Fruit fly (Drosophila melanogaster): ENCODE measurements around the gene Rbf2.

The Rbf2 gene

dm6 chr3R:15972298-15972978 lies 7.2 kb downstream of the Rbf2 start, which contains the start of gene mor:
Gene mor (minus strand): TSS chr3R:15972913.
- TF ChIP-seq kay (GFP tag; ENCODE audit: borderline replicate concordance): no peak
- TF ChIP-seq pad (GFP tag; optimal IDR thresholded peaks at IDR 0.05): peak; percentile 17
- TF ChIP-seq Clk (GFP tag; optimal IDR thresholded peaks at IDR 0.05): no peak

dm6 chr3R:15972979-15973486 lies 7.8 kb downstream of the Rbf2 start, which contains the start of gene Hel89B:
Gene Hel89B (plus strand): TSS chr3R:15973298.
- TF ChIP-seq kay (GFP tag; ENCODE audit: borderline replicate concordance): no peak
- no peak for TF ChIP-seq cnc (optimal IDR thresholded peaks at IDR 0.05)
- TF ChIP-seq CG7101 (tag; optimal IDR thresholded peaks at IDR 0.05): peak; percentile 50
- no peak for TF ChIP-seq CG12768 (GFP tag; optimal IDR thresholded peaks at IDR 0.05)
- TF ChIP-seq CG11617 (GFP tag; optimal IDR thresholded peaks at IDR 0.05): peak; percentile 54
- TF ChIP-seq CG14711 (tag; optimal IDR thresholded peaks at IDR 0.05): peak; percentile 33
- peak; percentile 4 for TF ChIP-seq CG7045 (GFP tag; optimal IDR thresholded peaks at IDR 0.05)
- TF ChIP-seq bab1 (GFP tag; optimal IDR thresholded peaks at IDR 0.05): peak; percentile 56
- TF ChIP-seq tj (GFP tag; optimal IDR thresholded peaks at IDR 0.05): peak; percentile 45
- no peak for TF ChIP-seq pad (GFP tag; optimal IDR thresholded peaks at IDR 0.05)
- peak; percentile 9 for TF ChIP-seq ovo (GFP tag; optimal IDR thresholded peaks at IDR 0.05)
- TF ChIP-seq Mnt (GFP tag; optimal IDR thresholded peaks at IDR 0.05): peak; percentile 59
- TF ChIP-seq Hr96 (GFP tag; optimal IDR thresholded peaks at IDR 0.05): peak; percentile 57
- peak; percentile 89 for TF ChIP-seq toe (GFP tag; optimal IDR thresholded peaks at IDR 0.05)
- TF ChIP-seq cic (GFP tag; optimal IDR thresholded peaks at IDR 0.05): no peak
- TF ChIP-seq Crg-1 (GFP tag; optimal IDR thresholded peaks at IDR 0.05): no peak
- TF ChIP-seq Clk (GFP tag; optimal IDR thresholded peaks at IDR 0.05): no peak
- TF ChIP-seq CG33017 (tag; optimal IDR thresholded peaks at IDR 0.05): peak; percentile 23
- TF ChIP-seq CG5204 (GFP tag; optimal IDR thresholded peaks at IDR 0.05): peak; percentile 78
- TF ChIP-seq CG1620 (GFP tag; optimal IDR thresholded peaks at IDR 0.05): peak; percentile 52

- no peak for TF ChIP-seq kay (GFP tag; ENCODE audit: borderline replicate concordance)
- peak; percentile 82 for TF ChIP-seq pad (GFP tag; optimal IDR thresholded peaks at IDR 0.05)
- peak; percentile 19 for TF ChIP-seq tj (GFP tag; optimal IDR thresholded peaks at IDR 0.05)
- peak; percentile 69 for TF ChIP-seq Mnt (GFP tag; optimal IDR thresholded peaks at IDR 0.05)
- TF ChIP-seq Hr96 (GFP tag; optimal IDR thresholded peaks at IDR 0.05): peak; percentile 17
- no peak for TF ChIP-seq Clk (GFP tag; optimal IDR thresholded peaks at IDR 0.05)
- peak; percentile 98 for TF ChIP-seq cic (GFP tag; optimal IDR thresholded peaks at IDR 0.05)
- no peak for TF ChIP-seq CG7045 (GFP tag; optimal IDR thresholded peaks at IDR 0.05)
- no peak for TF ChIP-seq bab1 (GFP tag; optimal IDR thresholded peaks at IDR 0.05)
- peak; percentile 15 for TF ChIP-seq toe (GFP tag; optimal IDR thresholded peaks at IDR 0.05)
- peak; percentile 2 for TF ChIP-seq CG11617 (GFP tag; optimal IDR thresholded peaks at IDR 0.05)
- TF ChIP-seq CG12768 (GFP tag; optimal IDR thresholded peaks at IDR 0.05): peak; percentile 21
- no peak for TF ChIP-seq CG1620 (GFP tag; optimal IDR thresholded peaks at IDR 0.05)
- TF ChIP-seq Crg-1 (GFP tag; optimal IDR thresholded peaks at IDR 0.05): peak; percentile 53
- no peak for TF ChIP-seq CG5204 (GFP tag; optimal IDR thresholded peaks at IDR 0.05)
- TF ChIP-seq cnc (optimal IDR thresholded peaks at IDR 0.05): no peak
- TF ChIP-seq CG7101 (tag; optimal IDR thresholded peaks at IDR 0.05): peak; percentile 12
Measured at dm6 chr3R:15973488-15973975, 8.3 kb downstream of the Rbf2 start.

dm6 chr3R:15974235-15974634 lies 9.0 kb downstream of the Rbf2 start:
- TF ChIP-seq CG1620 (GFP tag; optimal IDR thresholded peaks at IDR 0.05) (peak; percentile 33), CG5204 (GFP tag; optimal IDR thresholded peaks at IDR 0.05) (peak; percentile 82), Crg-1 (GFP tag; optimal IDR thresholded peaks at IDR 0.05) (no peak), ovo (GFP tag; optimal IDR thresholded peaks at IDR 0.05) (no peak), tj (GFP tag; optimal IDR thresholded peaks at IDR 0.05) (peak; percentile 39), cic (GFP tag; optimal IDR thresholded peaks at IDR 0.05) (peak; percentile 53), toe (GFP tag; optimal IDR thresholded peaks at IDR 0.05) (peak; percentile 78), CG7045 (GFP tag; optimal IDR thresholded peaks at IDR 0.05) (peak; percentile 87), bab1 (GFP tag; optimal IDR thresholded peaks at IDR 0.05) (peak; percentile 29), Clk (GFP tag; optimal IDR thresholded peaks at IDR 0.05) (peak; percentile 44), pad (GFP tag; optimal IDR thresholded peaks at IDR 0.05) (peak; percentile 4), Mnt (GFP tag; optimal IDR thresholded peaks at IDR 0.05) (peak; percentile 25), Hr96 (GFP tag; optimal IDR thresholded peaks at IDR 0.05) (no peak), CG14711 (tag; optimal IDR thresholded peaks at IDR 0.05) (peak; percentile 70), CG11617 (GFP tag; optimal IDR thresholded peaks at IDR 0.05) (peak; percentile 81), CG12768 (GFP tag; optimal IDR thresholded peaks at IDR 0.05) (peak; percentile 76), CG33017 (tag; optimal IDR thresholded peaks at IDR 0.05) (peak; percentile 80), CG7101 (tag; optimal IDR thresholded peaks at IDR 0.05) (peak; percentile 76), cnc (optimal IDR thresholded peaks at IDR 0.05) (no peak), kay (GFP tag; ENCODE audit: borderline replicate concordance) (no peak)

dm6 chr3R:15975170-15975569 lies 9.9 kb downstream of the Rbf2 start:
- TF ChIP-seq toe (GFP tag; optimal IDR thresholded peaks at IDR 0.05): no peak
- TF ChIP-seq cic (GFP tag; optimal IDR thresholded peaks at IDR 0.05): peak; percentile 41
- no peak for TF ChIP-seq ovo (GFP tag; optimal IDR thresholded peaks at IDR 0.05)

Data from whole organism, adult.